Worm (Caenorhabditis elegans) whole organism, L1 larva: ENCODE measurements around the gene ddo-3.

Experiments
- C04F5.9 ChIP-seq: sonication (generic microtip); optimal IDR thresholded peaks from 2 replicates; lab custom pipeline; 2016; ENCODE audit warnings: missing genetic modification characterization, missing compliant biosample characterization
- F16B12.6 ChIP-seq: fragments of 150-350 bp; optimal IDR thresholded peaks from 2 replicates; lab custom pipeline; 2014; ENCODE audit warnings: missing biosample characterization, missing genetic modification characterization
- alr-1 ChIP-seq: fragments of 200-800 bp; sonication (Bioruptor generic); optimal IDR thresholded peaks from 2 replicates; lab custom pipeline; 2018; ENCODE audit warnings: borderline replicate concordance, mild to moderate bottlenecking, missing genetic modification characterization, missing compliant biosample characterization
- blmp-1 ChIP-seq: fragments of 150-350 bp; optimal IDR thresholded peaks from 2 replicates; lab custom pipeline; 2014; ENCODE audit warnings: missing biosample characterization, missing genetic modification characterization
- ceh-90 ChIP-seq: sonication (generic microtip); optimal IDR thresholded peaks from 2 replicates; lab custom pipeline; 2016; ENCODE audit warnings: missing genetic modification characterization, missing compliant biosample characterization
- dpl-1 ChIP-seq, 3 experiments: fragments of 150-350 bp in 2 of 3; sonication (generic microtip) in 1 of 3; optimal IDR thresholded peaks; 2 replicates each; lab custom pipeline; 2014 to 2017; ENCODE audit warnings: missing biosample characterization in 3 of 3, missing genetic modification characterization in 3 of 3, missing genetic modification reagents in 3 of 3
- efl-1 ChIP-seq, 4 experiments: fragments of 150-350 bp; optimal IDR thresholded peaks in 3 of 4; peaks in 1 of 4; 1 replicate in 1 of 4; 2 replicates in 3 of 4; lab custom pipeline; 2014; ENCODE audit warnings: missing biosample characterization in 2 of 4, missing genetic modification characterization in 2 of 4, missing genetic modification reagents in 2 of 4
- elt-2 ChIP-seq: sonication (generic microtip); optimal IDR thresholded peaks from 2 replicates; lab custom pipeline; 2016; ENCODE audit warnings: missing genetic modification characterization, mild to moderate bottlenecking, inconsistent platforms, missing compliant biosample characterization, missing genetic modification reagents
- fkh-10 ChIP-seq: sonication (generic microtip); optimal IDR thresholded peaks from 2 replicates; lab custom pipeline; 2017; ENCODE audit warnings: missing biosample characterization, missing genetic modification reagents, missing genetic modification characterization
- fos-1 ChIP-seq: fragments of 150-350 bp; optimal IDR thresholded peaks from 2 replicates; lab custom pipeline; 2014; ENCODE audit warnings: missing biosample characterization, missing genetic modification characterization
- hlh-17 ChIP-seq: fragments of 200-800 bp; sonication (Bioruptor generic); optimal IDR thresholded peaks from 2 replicates; lab custom pipeline; 2018; ENCODE audit warnings: missing genetic modification characterization, mild to moderate bottlenecking, missing compliant biosample characterization, moderate library complexity, borderline replicate concordance
- hpl-2 ChIP-seq: fragments of 150-350 bp; optimal IDR thresholded peaks from 2 replicates; lab custom pipeline; 2014; ENCODE audit warnings: missing biosample characterization, missing genetic modification reagents, missing genetic modification characterization
- jun-1 ChIP-seq: fragments of 150-350 bp; optimal IDR thresholded peaks from 2 replicates; lab custom pipeline; 2014; ENCODE audit warnings: missing biosample characterization, missing genetic modification reagents, missing genetic modification characterization
- lin-14 ChIP-seq: fragments of 200-800 bp; sonication (Bioruptor generic); optimal IDR thresholded peaks from 2 replicates; lab custom pipeline; 2018; ENCODE audit warnings: mild to moderate bottlenecking, missing genetic modification characterization, moderate library complexity, missing compliant biosample characterization
- lin-35 ChIP-seq, 2 experiments: fragments of 150-350 bp; optimal IDR thresholded peaks; 2 replicates each; lab custom pipeline; 2014; ENCODE audit warnings: missing biosample characterization in 2 of 2, missing genetic modification characterization in 2 of 2, missing genetic modification reagents in 2 of 2
- lsy-2 ChIP-seq, 2 experiments: fragments of 150-350 bp; optimal IDR thresholded peaks; 2 replicates each; lab custom pipeline; 2014; ENCODE audit warnings: missing biosample characterization in 2 of 2, missing genetic modification characterization in 2 of 2
- mab-9 ChIP-seq: fragments of 200-800 bp; sonication (Bioruptor generic); IDR thresholded peaks from 2 replicates; pipeline ENCODE4 v1.3.6; 2022; ENCODE audit warnings: missing genetic modification reagents, missing genetic modification characterization, missing compliant biosample characterization
- mdl-1 ChIP-seq, 2 experiments: fragments of 150-350 bp; optimal IDR thresholded peaks; 2 replicates each; lab custom pipeline; 2014 to 2017; ENCODE audit warnings: missing biosample characterization in 2 of 2, missing genetic modification characterization in 2 of 2, inconsistent platforms in 1 of 2
- nhr-11 ChIP-seq: fragments of 150-350 bp; optimal IDR thresholded peaks from 2 replicates; lab custom pipeline; 2014; ENCODE audit warnings: missing biosample characterization, missing genetic modification characterization
- nhr-12 ChIP-seq: sonication (generic microtip); optimal IDR thresholded peaks from 2 replicates; lab custom pipeline; 2017; ENCODE audit warnings: missing biosample characterization, missing genetic modification characterization
- nhr-237 ChIP-seq: fragments of 150-350 bp; optimal IDR thresholded peaks from 2 replicates; lab custom pipeline; 2014; ENCODE audit warnings: missing biosample characterization, missing genetic modification characterization
- nhr-47 ChIP-seq: sonication (generic microtip); optimal IDR thresholded peaks from 2 replicates; lab custom pipeline; 2016; ENCODE audit warnings: mild to moderate bottlenecking, missing genetic modification characterization, moderate library complexity, missing compliant biosample characterization
- nhr-71 ChIP-seq: sonication (generic microtip); optimal IDR thresholded peaks from 2 replicates; lab custom pipeline; 2016; ENCODE audit warnings: mild to moderate bottlenecking, missing genetic modification characterization, moderate library complexity, missing compliant biosample characterization
- nhr-76 ChIP-seq: sonication (generic microtip); optimal IDR thresholded peaks from 2 replicates; lab custom pipeline; 2017; ENCODE audit warnings: missing biosample characterization, missing genetic modification characterization
- nhr-90 ChIP-seq: sonication (generic microtip); optimal IDR thresholded peaks from 2 replicates; lab custom pipeline; 2016; ENCODE audit warnings: mild to moderate bottlenecking, missing genetic modification characterization, missing compliant biosample characterization; ENCODE audit not compliant: poor library complexity
- pax-3 ChIP-seq: fragments of 200-800 bp; sonication (Bioruptor generic); optimal IDR thresholded peaks from 2 replicates; lab custom pipeline; 2018; ENCODE audit warnings: mild to moderate bottlenecking, missing genetic modification characterization, moderate library complexity, missing compliant biosample characterization
- pqm-1 ChIP-seq: sonication (generic microtip); optimal IDR thresholded peaks from 3 replicates; lab custom pipeline; 2017; ENCODE audit warnings: missing biosample characterization, missing genetic modification characterization
- rnt-1 ChIP-seq: sonication (generic microtip); optimal IDR thresholded peaks from 2 replicates; lab custom pipeline; 2016; ENCODE audit warnings: mild to moderate bottlenecking, missing genetic modification characterization, moderate library complexity, missing compliant biosample characterization
- skn-1 ChIP-seq: fragments of 150-350 bp; optimal IDR thresholded peaks from 2 replicates; lab custom pipeline; 2014; ENCODE audit warnings: missing biosample characterization, missing genetic modification characterization
- snpc-4 ChIP-seq: fragments of 150-350 bp; optimal IDR thresholded peaks from 2 replicates; lab custom pipeline; 2014; ENCODE audit warnings: missing biosample characterization, missing genetic modification characterization
- tlp-1 ChIP-seq: fragments of 150-350 bp; optimal IDR thresholded peaks from 2 replicates; lab custom pipeline; 2014; ENCODE audit warnings: missing biosample characterization, missing genetic modification characterization
- unc-62 ChIP-seq: fragments of 150-350 bp; optimal IDR thresholded peaks from 2 replicates; lab custom pipeline; 2014; ENCODE audit warnings: missing biosample characterization, missing genetic modification reagents, missing genetic modification characterization
- vab-15 ChIP-seq: sonication (generic microtip); optimal IDR thresholded peaks from 2 replicates; lab custom pipeline; 2017; ENCODE audit warnings: missing genotype, mild to moderate bottlenecking, missing genetic modification characterization, missing compliant biosample characterization
- xbp-1 ChIP-seq: sonication (generic microtip); optimal IDR thresholded peaks from 2 replicates; lab custom pipeline; 2016; ENCODE audit warnings: missing genetic modification characterization, missing compliant biosample characterization
- zag-1 ChIP-seq: fragments of 150-350 bp; optimal IDR thresholded peaks from 2 replicates; lab custom pipeline; 2014; ENCODE audit warnings: missing biosample characterization, missing genetic modification characterization
- zip-4 ChIP-seq: fragments of 200-800 bp; sonication (Bioruptor generic); optimal IDR thresholded peaks from 2 replicates; lab custom pipeline; 2018; ENCODE audit warnings: mild to moderate bottlenecking, missing genetic modification characterization, moderate library complexity, missing compliant biosample characterization
- ztf-4 ChIP-seq: fragments of 150-350 bp; optimal IDR thresholded peaks from 2 replicates; lab custom pipeline; 2014; ENCODE audit warnings: missing biosample characterization, missing genetic modification characterization

ddo-3 gene

DNA sequence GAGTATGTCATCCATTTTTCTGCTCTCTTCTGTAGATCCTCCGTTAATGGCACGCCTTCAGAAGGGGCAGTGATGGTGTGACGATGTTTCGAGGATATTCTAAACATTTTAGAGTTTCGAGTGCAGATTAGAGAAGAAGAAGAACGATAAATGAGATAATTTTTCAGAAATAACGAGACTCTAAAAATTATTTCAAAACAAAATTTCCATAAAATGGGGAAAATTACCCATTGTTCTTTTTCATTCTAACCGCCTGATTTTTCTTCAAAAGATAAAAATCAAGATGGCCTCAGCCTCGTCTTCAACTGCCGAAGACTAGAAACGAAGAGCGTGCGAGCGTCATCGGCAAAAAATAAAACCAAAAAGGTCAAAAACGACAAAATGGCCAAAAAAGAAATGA, 13.4 kb downstream of the ddo-3 start, which contains the start of gene let-765:
Gene let-765 (minus strand): TSS at position 101 of the 400 bp plus-strand sequence.
- TF ChIP-seq efl-1 (optimal IDR thresholded peaks at IDR 0.05; lab: Kevin White, UChicago) = no peak
- TF ChIP-seq efl-1 (GFP tag; optimal IDR thresholded peaks at IDR 0.05 in 1 of 2; lab: Kevin White, UChicago) = peak in 1 of 2 experiments; percentile 22
- peak; percentile 25 for TF ChIP-seq lin-14
- no peak for TF ChIP-seq C04F5.9
- TF ChIP-seq blmp-1 (tag; lab: Kevin White, UChicago) = peak; percentile 32
- no peak for TF ChIP-seq nhr-47 (tag; lab: Kevin White, UChicago)

DNA sequence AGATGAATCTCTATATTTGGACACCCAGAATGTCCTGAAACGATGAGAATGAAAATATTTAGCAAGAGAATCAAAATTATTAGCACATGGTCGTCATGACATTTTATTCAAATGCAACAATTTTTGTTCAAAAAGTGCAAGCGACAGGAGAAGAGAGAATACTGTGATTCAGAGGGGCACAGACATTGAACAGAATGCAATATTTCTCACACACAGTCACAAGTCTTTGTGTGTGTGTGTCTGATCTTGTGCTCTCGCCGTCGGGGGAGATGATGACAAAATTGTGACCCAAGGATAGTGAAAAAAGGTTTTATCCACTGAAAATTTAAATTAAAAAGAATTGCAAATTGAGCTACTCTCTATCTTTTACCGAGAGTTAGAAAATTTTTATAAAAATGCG, 15.5 kb downstream of the ddo-3 start:
- TF ChIP-seq lsy-2 (tag; optimal IDR thresholded peaks at IDR 0.05; lab: Kevin White, UChicago) (no peak), mdl-1 (tag; optimal IDR thresholded peaks at IDR 0.05; lab: Kevin White, UChicago) (no peak), efl-1 (optimal IDR thresholded peaks at IDR 0.05; lab: Kevin White, UChicago) (no peak), efl-1 (GFP tag; optimal IDR thresholded peaks at IDR 0.05 in 1 of 2; lab: Kevin White, UChicago) (peak in 1 of 2 experiments; percentile 88), xbp-1 (tag; lab: Kevin White, UChicago) (no peak)

DNA sequence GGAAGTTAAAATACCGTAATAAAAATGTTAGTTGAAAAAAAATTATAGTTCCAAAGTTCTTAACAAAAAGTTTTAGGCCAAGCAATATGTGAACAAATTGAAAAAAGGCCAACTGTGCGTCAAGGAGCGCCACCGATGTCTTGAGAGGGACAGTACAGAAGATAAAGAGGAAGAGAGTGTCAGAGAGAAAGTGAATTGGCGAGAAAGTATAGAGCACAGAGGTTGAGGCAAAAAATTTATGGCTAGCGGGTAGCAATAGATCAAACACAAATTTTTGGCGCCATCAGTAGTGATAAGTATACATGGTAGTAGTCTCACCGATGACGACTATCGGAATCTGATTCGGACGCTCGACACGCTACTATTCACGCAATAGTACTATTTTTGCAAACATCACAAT, 16.7 kb downstream of the ddo-3 start:
- TF ChIP-seq F16B12.6 (tag; lab: Kevin White, UChicago) (no peak), nhr-11 (tag; lab: Kevin White, UChicago) (no peak), jun-1 (tag; lab: Kevin White, UChicago) (peak; percentile 15), hpl-2 (GFP tag; lab: Kevin White, UChicago) (no peak), vab-15 (no peak), ztf-4 (tag; lab: Kevin White, UChicago) (no peak), zip-4 (no peak), blmp-1 (tag; lab: Kevin White, UChicago) (peak; percentile 76), unc-62 (no peak), efl-1 (optimal IDR thresholded peaks at IDR 0.05; lab: Kevin White, UChicago) (no peak), efl-1 (GFP tag; optimal IDR thresholded peaks at IDR 0.05 in 1 of 2; lab: Kevin White, UChicago) (peak in 1 of 2 experiments; percentile 12), nhr-47 (tag; lab: Kevin White, UChicago) (no peak), tlp-1 (tag; lab: Kevin White, UChicago) (no peak), nhr-71 (tag; lab: Kevin White, UChicago) (peak; percentile 0), lsy-2 (tag; optimal IDR thresholded peaks at IDR 0.05; lab: Kevin White, UChicago) (peak in 1 of 2 experiments; percentile 0), skn-1 (no peak), ceh-90 (tag; lab: Kevin White, UChicago) (no peak), dpl-1 (GFP tag; optimal IDR thresholded peaks at IDR 0.05; lab: Kevin White, UChicago) (peak in 2 of 3 experiments; percentile 3 to 6), nhr-90 (tag; lab: Kevin White, UChicago) (no peak), snpc-4 (no peak), mab-9 (GFP tag; lab: Robert Waterston, UW) (no peak), fkh-10 (no peak), rnt-1 (tag; lab: Kevin White, UChicago) (peak; percentile 4), lin-35 (GFP tag; optimal IDR thresholded peaks at IDR 0.05; lab: Kevin White, UChicago) (peak; percentile 14 to 58), nhr-12 (tag; lab: Kevin White, UChicago) (no peak), alr-1 (tag; lab: Kevin White, UChicago) (no peak), lin-14 (peak; percentile 19), zag-1 (no peak), pqm-1 (tag; lab: Kevin White, UChicago) (no peak), fos-1 (no peak)

DNA sequence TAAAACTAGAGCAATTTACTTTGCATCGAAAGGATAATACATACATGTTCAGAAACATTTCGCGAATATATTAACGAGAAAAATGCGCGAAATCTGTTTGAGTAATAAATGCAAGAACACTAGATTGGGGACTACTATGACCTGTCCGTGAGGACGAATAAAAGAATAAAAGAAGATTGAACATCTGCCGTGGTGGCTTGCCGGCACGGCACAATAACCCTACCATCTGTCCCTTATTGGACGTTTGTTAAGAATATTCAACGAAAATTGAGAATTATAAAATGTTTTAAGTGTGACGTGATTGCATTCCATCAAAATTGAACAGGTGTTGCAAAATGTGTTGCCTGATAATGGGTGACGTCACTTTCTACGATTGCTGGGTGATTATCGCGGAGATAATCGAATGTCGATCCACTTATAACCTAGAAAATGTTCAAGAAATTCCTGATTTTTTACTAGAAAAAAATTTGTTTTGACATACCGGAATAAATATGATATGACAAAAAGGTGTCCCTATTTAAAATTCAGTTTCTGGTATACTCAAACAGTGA, 17.9 kb downstream of the ddo-3 start:
- TF ChIP-seq nhr-237 (tag; lab: Kevin White, UChicago) (no peak), C04F5.9 (no peak), alr-1 (tag; lab: Kevin White, UChicago) (no peak), elt-2 (tag; lab: Kevin White, UChicago) (no peak), efl-1 (optimal IDR thresholded peaks at IDR 0.05; lab: Kevin White, UChicago) (no peak), efl-1 (GFP tag; optimal IDR thresholded peaks at IDR 0.05 in 1 of 2; lab: Kevin White, UChicago) (peak in 1 of 2 experiments; percentile 73), blmp-1 (tag; lab: Kevin White, UChicago) (peak; percentile 29), nhr-76 (no peak), hlh-17 (no peak), pax-3 (tag; lab: Kevin White, UChicago) (no peak), lsy-2 (tag; optimal IDR thresholded peaks at IDR 0.05; lab: Kevin White, UChicago) (no peak)
